Worm (Caenorhabditis elegans) whole organism, L3 larva: ENCODE results near the gene figl-1.

Experiments
- elt-3 ChIP-seq, 3 experiments: fragments of 150-350 bp in 1 of 3; sonication (generic microtip) in 2 of 3; optimal IDR thresholded peaks; 2 replicates in 2 of 3; 4 replicates in 1 of 3; lab custom pipeline; 2014 to 2017; ENCODE audit warnings: missing biosample characterization in 3 of 3, missing genetic modification characterization in 3 of 3
- lin-39 ChIP-seq: fragments of 150-350 bp; optimal IDR thresholded peaks from 2 replicates; lab custom pipeline; 2018; ENCODE audit warnings: missing biosample characterization, missing genetic modification reagents, missing genetic modification characterization
- nhr-23 ChIP-seq: fragments of 150-350 bp; optimal IDR thresholded peaks from 2 replicates; lab custom pipeline; 2014; ENCODE audit warnings: missing biosample characterization, missing genetic modification reagents, missing genetic modification characterization
- unc-39 ChIP-seq: sonication (generic microtip); optimal IDR thresholded peaks from 4 replicates; lab custom pipeline; 2017; ENCODE audit warnings: missing biosample characterization, missing genetic modification characterization

DNA sequence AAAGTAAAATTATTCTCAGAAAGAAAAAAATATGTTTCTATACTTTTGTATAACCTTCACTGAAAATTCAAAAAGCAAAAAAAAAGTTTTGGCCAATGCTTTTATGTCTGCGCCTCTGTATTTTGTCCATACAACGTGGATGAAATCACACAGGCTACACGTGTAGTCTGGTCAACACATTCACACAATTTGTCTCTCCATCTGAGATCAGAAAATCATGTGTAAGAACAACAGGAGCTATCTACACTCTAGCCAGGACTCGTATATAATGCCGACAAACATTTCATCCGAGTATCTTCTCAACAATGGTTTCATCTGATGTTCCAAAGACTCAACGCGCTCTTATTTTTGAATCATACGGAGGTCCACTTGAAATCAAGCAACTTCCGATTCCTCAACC, 19.0 kb downstream of the figl-1 start, which contains the start of gene D2063.1:
- TF ChIP-seq nhr-23 (tag; lab: Kevin White, UChicago) (no peak), unc-39 (tag; lab: Kevin White, UChicago) (no peak), lin-39 (tag; lab: Kevin White, UChicago) (no peak), elt-3 (tag; optimal IDR thresholded peaks at IDR 0.05; lab: Kevin White, UChicago) (no peak)
